Worm (Caenorhabditis elegans) whole organism, L2 larva: ENCODE results near the gene F54D10.8.

Experiments used
- F13H6.1 ChIP-seq: sonication (generic microtip); optimal IDR thresholded peaks from 2 replicates; lab custom pipeline; 2016; ENCODE audit warnings: missing genetic modification characterization, missing compliant biosample characterization
- dmd-4 ChIP-seq: sonication (generic microtip); optimal IDR thresholded peaks from 2 replicates; lab custom pipeline; 2017; ENCODE audit warnings: missing biosample characterization, missing genetic modification characterization
- fos-1 ChIP-seq: fragments of 150-350 bp; optimal IDR thresholded peaks from 2 replicates; lab custom pipeline; 2014; ENCODE audit warnings: missing biosample characterization, missing genetic modification characterization
- lsy-2 ChIP-seq, 2 experiments: fragments of 150-350 bp in 1 of 2; sonication (generic microtip) in 1 of 2; optimal IDR thresholded peaks; 2 replicates each; lab custom pipeline; 2014 to 2017; ENCODE audit warnings: missing biosample characterization in 2 of 2, missing genetic modification characterization in 2 of 2
- mdl-1 ChIP-seq, 2 experiments: fragments of 150-350 bp in 1 of 2; sonication (generic microtip) in 1 of 2; optimal IDR thresholded peaks; 2 replicates each; lab custom pipeline; 2017; ENCODE audit warnings: missing biosample characterization in 2 of 2, missing genetic modification characterization in 2 of 2
- unc-55 ChIP-seq: fragments of 150-350 bp; sonication (generic microtip); optimal IDR thresholded peaks from 3 replicates; lab custom pipeline; 2014; ENCODE audit warnings: missing biosample characterization, missing genetic modification reagents, missing genetic modification characterization
- unc-62 ChIP-seq: fragments of 150-350 bp; optimal IDR thresholded peaks from 2 replicates; lab custom pipeline; 2014; ENCODE audit warnings: missing biosample characterization, missing genetic modification reagents, missing genetic modification characterization
- zag-1 ChIP-seq: fragments of 150-350 bp; optimal IDR thresholded peaks from 2 replicates; lab custom pipeline; 2014; ENCODE audit warnings: missing biosample characterization, missing genetic modification characterization
- ztf-11 ChIP-seq: sonication (generic microtip); optimal IDR thresholded peaks from 2 replicates; lab custom pipeline; 2017; ENCODE audit warnings: missing biosample characterization, missing genetic modification characterization

DNA sequence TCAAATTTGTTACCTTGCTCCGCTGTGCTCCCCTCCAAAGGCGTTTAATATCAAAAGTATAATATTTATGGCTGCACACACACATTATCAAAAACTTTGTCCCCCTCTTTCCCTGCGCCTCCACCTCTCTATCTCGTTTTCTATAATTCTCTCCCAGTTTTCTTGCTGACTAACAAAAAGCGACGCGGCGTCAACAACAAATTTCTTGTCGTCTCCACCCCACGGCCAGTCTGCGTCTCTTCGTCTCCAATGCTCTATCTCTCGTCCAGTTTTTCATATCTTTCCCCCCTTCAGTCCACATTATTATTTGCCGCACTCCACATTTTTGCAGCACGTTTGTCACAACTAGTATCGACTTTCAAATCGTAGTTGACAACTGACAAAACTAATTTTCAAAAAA lies 17.2 kb downstream of the F54D10.8 start:
- TF ChIP-seq zag-1 (tag; lab: Kevin White, UChicago) = no peak
- TF ChIP-seq fos-1 (tag; lab: Kevin White, UChicago) = peak; percentile 44
- no peak for TF ChIP-seq ztf-11 (tag; lab: Kevin White, UChicago)
- no peak for TF ChIP-seq mdl-1 (tag; optimal IDR thresholded peaks at IDR 0.05; lab: Kevin White, UChicago)
- TF ChIP-seq dmd-4 = no peak
- TF ChIP-seq F13H6.1 (tag; lab: Kevin White, UChicago) = peak; percentile 70
- TF ChIP-seq unc-62 = no peak
- peak; percentile 40 for TF ChIP-seq unc-55 (GFP tag; lab: Kevin White, UChicago)
- peak in 1 of 2 experiments; percentile 59 for TF ChIP-seq lsy-2 (tag; optimal IDR thresholded peaks at IDR 0.05; lab: Kevin White, UChicago)
